Fruit fly (Drosophila melanogaster): ENCODE data around the gene CG13991.

DNA sequence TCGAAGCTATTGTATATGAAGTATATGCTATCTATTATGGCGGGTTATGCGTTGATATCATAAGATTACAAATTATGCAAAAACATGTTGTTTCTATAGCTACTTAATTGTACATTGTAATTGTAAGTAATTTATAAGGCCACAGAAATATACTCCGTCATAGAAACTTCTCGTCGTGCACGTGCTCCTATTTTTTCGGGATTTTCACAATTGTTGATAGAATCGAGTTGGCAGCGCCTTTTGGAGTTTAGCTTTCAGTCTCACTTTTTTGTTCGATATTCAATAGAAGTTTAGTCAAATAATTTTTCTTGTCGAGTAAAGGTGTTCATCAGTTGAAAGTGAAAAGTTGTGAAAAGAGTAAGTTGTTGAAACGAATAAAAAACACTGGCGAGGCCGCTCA is 21.0 kb upstream of the CG13991 start, which contains the start of gene CG31642:
- TF ChIP-seq pan (optimal IDR thresholded peaks at IDR 0.05): no peak
- TF ChIP-seq psq (optimal IDR thresholded peaks at IDR 0.05): no peak
- TF ChIP-seq usp (GFP tag; optimal IDR thresholded peaks at IDR 0.05): no peak
- TF ChIP-seq EcR (GFP tag; optimal IDR thresholded peaks at IDR 0.05): no peak
- no peak for TF ChIP-seq CG8478 (optimal IDR thresholded peaks at IDR 0.05)
